Fruit fly (Drosophila melanogaster) whole organism, adult: ENCODE data around the gene mwh.
"Not testable (repeated sequence)": the region's sequence is repeated elsewhere in the genome, so short reads cannot be mapped to it uniquely, and the experiment has no call there.

Source experiments
- CG12768 ChIP-seq: fragments of 200-800 bp; sonication (Bioruptor generic); optimal IDR thresholded peaks from 2 replicates; lab custom pipeline; 2017; ENCODE audit warnings: missing biosample characterization, missing genetic modification characterization, mild to moderate bottlenecking, moderate library complexity, missing genetic modification reagents
- CG14711 ChIP-seq: fragments of 200-800 bp; sonication (Bioruptor generic); optimal IDR thresholded peaks from 2 replicates; lab custom pipeline; 2018; ENCODE audit warnings: missing biosample characterization, mild to moderate bottlenecking, missing genetic modification characterization, moderate library complexity
- CG33017 ChIP-seq: fragments of 200-800 bp; sonication (Bioruptor generic); optimal IDR thresholded peaks from 2 replicates; lab custom pipeline; 2018; ENCODE audit warnings: missing biosample characterization, mild to moderate bottlenecking, missing genetic modification characterization, moderate library complexity
- CG5204 ChIP-seq: fragments of 200-800 bp; sonication (Bioruptor generic); optimal IDR thresholded peaks from 2 replicates; lab custom pipeline; 2016; ENCODE audit warnings: missing biosample characterization, missing genetic modification characterization
- CG7045 ChIP-seq: fragments of 200-800 bp; sonication (Bioruptor generic); optimal IDR thresholded peaks from 2 replicates; lab custom pipeline; 2017; ENCODE audit warnings: missing biosample characterization, mild to moderate bottlenecking, missing genetic modification characterization
- CG7101 ChIP-seq: fragments of 200-800 bp; sonication (Bioruptor generic); optimal IDR thresholded peaks from 2 replicates; lab custom pipeline; 2018; ENCODE audit warnings: missing biosample characterization, mild to moderate bottlenecking, missing genetic modification characterization, moderate library complexity
- Clk ChIP-seq: fragments of 200-800 bp; sonication (Bioruptor generic); optimal IDR thresholded peaks from 2 replicates; lab custom pipeline; 2017; ENCODE audit warnings: missing biosample characterization, missing genetic modification characterization
- Crg-1 ChIP-seq: fragments of 200-800 bp; sonication (Bioruptor generic); optimal IDR thresholded peaks from 2 replicates; lab custom pipeline; 2016; ENCODE audit warnings: missing biosample characterization, missing genetic modification characterization
- Hr96 ChIP-seq: fragments of 200-800 bp; sonication (Bioruptor generic); optimal IDR thresholded peaks from 2 replicates; lab custom pipeline; 2016; ENCODE audit warnings: missing biosample characterization, missing genetic modification characterization
- cic ChIP-seq: fragments of 200-800 bp; sonication (Bioruptor generic); optimal IDR thresholded peaks from 2 replicates; lab custom pipeline; 2017; ENCODE audit warnings: missing biosample characterization, mild to moderate bottlenecking, missing genetic modification characterization, moderate library complexity
- cnc ChIP-seq, 2 experiments: fragments of >200 bp; optimal IDR thresholded peaks; 2 replicates each; lab custom pipeline; 2017
- kay ChIP-seq: fragments of 200-800 bp; sonication (Bioruptor generic); peaks from one replicate; lab custom pipeline; 2016; ENCODE audit warnings: missing biosample characterization, missing genetic modification characterization, borderline replicate concordance
- ovo ChIP-seq: fragments of 200-800 bp; sonication (Bioruptor generic); optimal IDR thresholded peaks from 2 replicates; lab custom pipeline; 2016; ENCODE audit warnings: missing biosample characterization, missing genetic modification characterization
- toe ChIP-seq: fragments of 200-800 bp; sonication (Bioruptor generic); optimal IDR thresholded peaks from 2 replicates; lab custom pipeline; 2016; ENCODE audit warnings: missing biosample characterization, missing genetic modification characterization

- TF ChIP-seq toe; cic (GFP tag; lab: Kevin White, UChicago); cnc (optimal IDR thresholded peaks at IDR 0.05; lab: Kevin White, UChicago); Clk; Hr96 (GFP tag; lab: Kevin White, UChicago); CG5204 (GFP tag; lab: Kevin White, UChicago); CG7045; CG7101 (tag; lab: Kevin White, UChicago); ovo (GFP tag; lab: Kevin White, UChicago); CG12768 (GFP tag; lab: Kevin White, UChicago); CG14711 (tag; lab: Kevin White, UChicago); Crg-1 (GFP tag; lab: Kevin White, UChicago); kay (GFP tag; lab: Kevin White, UChicago); CG33017: not testable (repeated sequence)
Measured at dm6 chr3L:1246823-1247222, 46.2 kb downstream of the mwh start, which contains the start of gene CG32318.
